Worm (Caenorhabditis elegans) whole organism, L4 larva: Measurements from ENCODE around the gene Y55D5A.1.
A peak's percentile ranks its signal among the peaks of the same experiment; 100 is the strongest.

Experiments
- F26F4.8 ChIP-seq: fragments of 200-800 bp; sonication (Bioruptor generic); conservative IDR thresholded peaks from 2 replicates; pipeline ENCODE4 v1.3.6; 2022; ENCODE audit warnings: missing genetic modification characterization, missing compliant biosample characterization
- T20F7.1 ChIP-seq: fragments of 200-800 bp; sonication (Bioruptor generic); optimal IDR thresholded peaks from 2 replicates; lab custom pipeline; 2018; ENCODE audit warnings: mild to moderate bottlenecking, missing genetic modification characterization, missing compliant biosample characterization
- Y5F2A.4 ChIP-seq: fragments of 200-800 bp; sonication (Bioruptor generic); optimal IDR thresholded peaks from 2 replicates; lab custom pipeline; 2018; ENCODE audit warnings: mild to moderate bottlenecking, missing genetic modification characterization, missing compliant biosample characterization
- ZK337.2 ChIP-seq: fragments of 200-800 bp; sonication (Bioruptor generic); IDR thresholded peaks from 2 replicates; pipeline ENCODE4 v1.3.6; 2022; ENCODE audit warnings: missing genetic modification reagents, missing genetic modification characterization, missing compliant biosample characterization
- ZK546.5 ChIP-seq, 2 experiments: sonication (generic microtip); optimal IDR thresholded peaks; 2 replicates each; lab custom pipeline; 2017; ENCODE audit warnings: missing biosample characterization in 2 of 2, missing genetic modification characterization in 2 of 2
- aha-1 ChIP-seq: fragments of 150-350 bp; peaks from one replicate; lab custom pipeline; 2014; ENCODE audit warnings: missing biosample characterization, missing genetic modification characterization
- ceh-44 ChIP-seq: fragments of 200-800 bp; sonication (Bioruptor generic); IDR thresholded peaks from 2 replicates; pipeline ENCODE4 v1.3.6; 2022; ENCODE audit warnings: missing genetic modification reagents, missing genetic modification characterization, missing compliant biosample characterization
- cey-2 ChIP-seq: sonication (generic microtip); optimal IDR thresholded peaks from 3 replicates; lab custom pipeline; 2017; ENCODE audit warnings: missing genetic modification characterization, mild to moderate bottlenecking, missing compliant biosample characterization, antibody characterized with exemption, borderline replicate concordance; ENCODE audit not compliant: insufficient read depth
- daf-12 ChIP-seq: fragments of 150-350 bp; optimal IDR thresholded peaks from 2 replicates; lab custom pipeline; 2014; ENCODE audit warnings: missing biosample characterization, missing genetic modification reagents, missing genetic modification characterization
- dmd-8 ChIP-seq: fragments of 200-800 bp; sonication (Bioruptor generic); IDR thresholded peaks from 2 replicates; pipeline ENCODE4 v1.3.6; 2022; ENCODE audit warnings: missing genetic modification characterization, missing compliant biosample characterization
- duxl-1 ChIP-seq: sonication (generic microtip); optimal IDR thresholded peaks from 2 replicates; lab custom pipeline; 2016; ENCODE audit warnings: mild to moderate bottlenecking, missing genetic modification characterization, moderate library complexity, missing compliant biosample characterization; ENCODE audit not compliant: poor library complexity
- egl-27 ChIP-seq: sonication (generic microtip); optimal IDR thresholded peaks from 3 replicates; lab custom pipeline; 2017; ENCODE audit warnings: missing biosample characterization, missing genetic modification reagents, missing genetic modification characterization
- fos-1 ChIP-seq: fragments of 150-350 bp; optimal IDR thresholded peaks from 2 replicates; lab custom pipeline; 2014; ENCODE audit warnings: missing biosample characterization, missing genetic modification characterization
- gei-8 ChIP-seq: fragments of 200-800 bp; sonication (Bioruptor generic); optimal IDR thresholded peaks from 2 replicates; lab custom pipeline; 2018; ENCODE audit warnings: mild to moderate bottlenecking, missing genetic modification characterization, missing compliant biosample characterization
- hmg-1.1 ChIP-seq: fragments of 200-800 bp; sonication (Bioruptor generic); IDR thresholded peaks from 2 replicates; pipeline ENCODE4 v1.3.6; 2022; ENCODE audit warnings: missing genetic modification reagents, missing genetic modification characterization, missing compliant biosample characterization
- jun-1 ChIP-seq: fragments of 150-350 bp; optimal IDR thresholded peaks from 2 replicates; lab custom pipeline; 2014; ENCODE audit warnings: missing biosample characterization, missing genetic modification reagents, missing genetic modification characterization
- lin-29 ChIP-seq: fragments of 200-800 bp; sonication (Bioruptor generic); IDR thresholded peaks from 2 replicates; pipeline ENCODE4 v1.3.6; 2022; ENCODE audit warnings: missing genetic modification reagents, missing genetic modification characterization, missing compliant biosample characterization
- lin-39 ChIP-seq: fragments of 150-350 bp; optimal IDR thresholded peaks from 2 replicates; lab custom pipeline; 2014; ENCODE audit warnings: missing biosample characterization, missing genetic modification reagents, missing genetic modification characterization
- lir-3 ChIP-seq: sonication (generic microtip); optimal IDR thresholded peaks from 2 replicates; lab custom pipeline; 2016; ENCODE audit warnings: mild to moderate bottlenecking, missing genetic modification characterization, missing compliant biosample characterization
- madf-5 ChIP-seq, 2 experiments: fragments of 200-800 bp; sonication (Bioruptor generic); IDR thresholded peaks; 2 replicates each; pipeline ENCODE4 v1.3.6; 2022; ENCODE audit warnings: missing compliant biosample characterization in 2 of 2, missing genetic modification characterization in 2 of 2
- mdl-1 ChIP-seq, 2 experiments: fragments of 150-350 bp in 1 of 2; sonication (generic microtip) in 1 of 2; optimal IDR thresholded peaks; 2 replicates each; lab custom pipeline; 2014 to 2017; ENCODE audit warnings: missing biosample characterization in 2 of 2, missing genetic modification characterization in 2 of 2
- mep-1 ChIP-seq: fragments of 150-350 bp; sonication (generic microtip); optimal IDR thresholded peaks from 3 replicates; lab custom pipeline; 2014; ENCODE audit warnings: missing biosample characterization, missing genetic modification characterization
- nhr-102 ChIP-seq: sonication (generic microtip); optimal IDR thresholded peaks from 2 replicates; lab custom pipeline; 2016; ENCODE audit warnings: mild to moderate bottlenecking, missing genetic modification characterization, moderate library complexity, missing compliant biosample characterization
- nhr-25 ChIP-seq: sonication (generic microtip); optimal IDR thresholded peaks from 2 replicates; lab custom pipeline; 2017; ENCODE audit warnings: missing genetic modification characterization, mild to moderate bottlenecking, missing compliant biosample characterization, antibody characterized with exemption, moderate library complexity, borderline replicate concordance; ENCODE audit not compliant: insufficient read depth
- nhr-41 ChIP-seq: fragments of 200-800 bp; sonication (Bioruptor generic); IDR thresholded peaks from 2 replicates; pipeline ENCODE4 v1.3.6; 2022; ENCODE audit warnings: missing genetic modification reagents, missing genetic modification characterization, missing compliant biosample characterization
- pha-4 ChIP-seq, 2 experiments: fragments of 150-350 bp in 1 of 2; fragments of 200-800 bp in 1 of 2; sonication (Bioruptor generic) in 1 of 2; IDR thresholded peaks in 1 of 2; optimal IDR thresholded peaks in 1 of 2; 2 replicates each; pipeline versions ENCODE4 v1.3.6 to Lab custom; 2014 to 2022; ENCODE audit warnings: missing genetic modification characterization in 2 of 2, missing genetic modification reagents in 2 of 2, missing biosample characterization in 1 of 2, missing compliant biosample characterization in 1 of 2
- php-3 ChIP-seq: fragments of 200-800 bp; sonication (Bioruptor generic); IDR thresholded peaks from 2 replicates; pipeline ENCODE4 v1.3.6; 2022; ENCODE audit warnings: missing genetic modification reagents, missing genetic modification characterization, missing compliant biosample characterization
- pqm-1 ChIP-seq: sonication (generic microtip); optimal IDR thresholded peaks from 2 replicates; lab custom pipeline; 2017; ENCODE audit warnings: missing biosample characterization, missing genetic modification characterization
- rbr-2 ChIP-seq: sonication (generic microtip); optimal IDR thresholded peaks from 2 replicates; lab custom pipeline; 2016; ENCODE audit warnings: missing genotype, missing genetic modification characterization, missing compliant biosample characterization
- skn-1 ChIP-seq: fragments of 150-350 bp; optimal IDR thresholded peaks from 2 replicates; lab custom pipeline; 2014; ENCODE audit warnings: missing biosample characterization, missing genetic modification characterization
- snpc-1.2 ChIP-seq: fragments of 200-800 bp; sonication (Bioruptor generic); IDR thresholded peaks from 2 replicates; pipeline ENCODE4 v1.3.6; 2022; ENCODE audit warnings: missing genetic modification reagents, missing genetic modification characterization, missing compliant biosample characterization
- unc-130 ChIP-seq: sonication (generic microtip); optimal IDR thresholded peaks from 2 replicates; lab custom pipeline; 2016; ENCODE audit warnings: missing genetic modification reagents, missing genetic modification characterization, missing compliant biosample characterization
- unc-39 ChIP-seq: sonication (generic microtip); optimal IDR thresholded peaks from 2 replicates; lab custom pipeline; 2017; ENCODE audit warnings: missing biosample characterization, missing genetic modification characterization
- unc-62 ChIP-seq, 3 experiments: fragments of 150-350 bp in 1 of 3; sonication (generic microtip); optimal IDR thresholded peaks in 2 of 3; peaks in 1 of 3; 1 replicate in 1 of 3; 2 replicates in 2 of 3; lab custom pipeline; 2014 to 2017; ENCODE audit warnings: missing biosample characterization in 3 of 3, missing genetic modification characterization in 3 of 3, missing genetic modification reagents in 3 of 3, missing genotype in 1 of 3
- vab-7 ChIP-seq: fragments of 200-800 bp; sonication (Bioruptor generic); IDR thresholded peaks from 2 replicates; pipeline ENCODE4 v1.3.6; 2022; ENCODE audit warnings: missing genetic modification reagents, missing genetic modification characterization, missing compliant biosample characterization
- zfp-2 ChIP-seq: sonication (generic microtip); optimal IDR thresholded peaks from 2 replicates; lab custom pipeline; 2016; ENCODE audit warnings: mild to moderate bottlenecking, missing genetic modification characterization, missing compliant biosample characterization
- zfp-3 ChIP-seq: fragments of 200-800 bp; sonication (Bioruptor generic); conservative IDR thresholded peaks from 2 replicates; pipeline ENCODE4 v1.3.6; 2022; ENCODE audit warnings: missing genetic modification reagents, missing genetic modification characterization, missing compliant biosample characterization
- ztf-7 ChIP-seq: fragments of 150-350 bp; optimal IDR thresholded peaks from 2 replicates; lab custom pipeline; 2014; ENCODE audit warnings: missing biosample characterization, missing genetic modification characterization

The Y55D5A.1 gene

DNA sequence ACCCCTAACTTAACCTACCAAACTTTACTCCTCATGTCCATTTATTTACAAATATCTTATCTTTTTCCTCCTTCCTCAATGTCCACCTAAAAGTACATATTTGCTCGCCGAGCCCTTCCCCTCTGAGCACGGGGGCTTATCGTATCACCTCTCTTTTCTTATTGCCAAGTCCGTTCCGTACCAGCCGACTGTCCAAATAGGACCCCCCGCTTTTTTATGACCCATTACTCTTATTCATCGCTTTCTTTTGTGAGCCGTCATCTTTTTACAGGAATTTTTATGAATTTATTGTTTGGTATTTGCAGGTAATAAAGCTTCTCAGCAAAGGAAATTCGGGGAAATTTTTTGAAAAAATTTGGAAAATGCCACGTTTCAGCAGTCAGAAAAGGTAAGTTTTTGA, at the start of gene Y55D5A.1:
TSS of gene Y55D5A.1 (plus strand) at position 301 of the 400 bp plus-strand sequence.
- peak; percentile 79 for TF ChIP-seq aha-1 (tag; lab: Kevin White, UChicago)
- TF ChIP-seq unc-39 (tag; lab: Kevin White, UChicago), result no peak

ce11 chrIII:2937780-2938179, 44.4 kb upstream of the Y55D5A.1 start:
- no peak for TF ChIP-seq ztf-7 (tag; lab: Kevin White, UChicago)
- TF ChIP-seq zfp-2 (tag; lab: Kevin White, UChicago), result no peak
- no peak for TF ChIP-seq T20F7.1
- TF ChIP-seq egl-27, result no peak
- TF ChIP-seq madf-5 (GFP tag; IDR thresholded peaks at IDR 0.05; lab: Robert Waterston, UW), result no peak
- TF ChIP-seq pha-4 (GFP tag; IDR thresholded peaks at IDR 0.05; lab: Robert Waterston, UW), result no peak
- no peak for TF ChIP-seq pha-4 (tag; optimal IDR thresholded peaks at IDR 0.05; lab: Kevin White, UChicago)
- no peak for TF ChIP-seq jun-1
- no peak for TF ChIP-seq lin-39 (tag; lab: Kevin White, UChicago)
- TF ChIP-seq php-3 (GFP tag; lab: Robert Waterston, UW), result no peak
- TF ChIP-seq Y5F2A.4 (GFP tag; lab: Kevin White, UChicago), result no peak
- TF ChIP-seq nhr-41, result no peak
- no peak for TF ChIP-seq duxl-1 (tag; lab: Kevin White, UChicago)
- TF ChIP-seq hmg-1.1, result no peak
- no peak for TF ChIP-seq ceh-44 (GFP tag; lab: Robert Waterston, UW)

- TF ChIP-seq snpc-1.2 (GFP tag; lab: Robert Waterston, UW) (no peak), lin-29 (GFP tag; lab: Robert Waterston, UW) (no peak), T20F7.1 (no peak), ZK546.5 (tag; optimal IDR thresholded peaks at IDR 0.05; lab: Kevin White, UChicago) (no peak), fos-1 (tag; lab: Kevin White, UChicago) (no peak), unc-62 (GFP tag; optimal IDR thresholded peaks at IDR 0.05 in 1 of 2; lab: Kevin White, UChicago) (peak in 1 of 2 experiments; percentile 94), unc-62 (tag; optimal IDR thresholded peaks at IDR 0.05; lab: Kevin White, UChicago) (no peak)
These were observed 40.6 kb upstream of the Y55D5A.1 start for ce11 chrIII:2941578-2941977.

ce11 chrIII:2943995-2944394, 38.2 kb upstream of the Y55D5A.1 start, which contains the start of gene R10F2.6:
Gene R10F2.6 (minus strand): TSS chrIII:2944095.
- no peak for TF ChIP-seq gei-8 (GFP tag; lab: Kevin White, UChicago)
- TF ChIP-seq nhr-25 (tag; lab: Kevin White, UChicago), result no peak
- no peak for TF ChIP-seq rbr-2 (tag; lab: Kevin White, UChicago)
- TF ChIP-seq zfp-3 (GFP tag; lab: Robert Waterston, UW), result no peak
- TF ChIP-seq lir-3 (tag; lab: Kevin White, UChicago), result no peak
- no peak for TF ChIP-seq dmd-8 (GFP tag; lab: Robert Waterston, UW)
- TF ChIP-seq ZK337.2 (GFP tag; lab: Robert Waterston, UW), result no peak
- no peak for TF ChIP-seq unc-130 (GFP tag; lab: Kevin White, UChicago)
- TF ChIP-seq vab-7 (GFP tag; lab: Robert Waterston, UW), result no peak
- no peak for TF ChIP-seq cey-2 (tag; lab: Kevin White, UChicago)
- TF ChIP-seq nhr-102 (tag; lab: Kevin White, UChicago), result no peak
- TF ChIP-seq F26F4.8 (GFP tag; lab: Robert Waterston, UW), result no peak
- no peak for TF ChIP-seq mep-1 (tag; lab: Kevin White, UChicago)
- no peak for TF ChIP-seq pqm-1 (tag; lab: Kevin White, UChicago)
- no peak for TF ChIP-seq ceh-44 (GFP tag; lab: Robert Waterston, UW)
- TF ChIP-seq mdl-1 (tag; optimal IDR thresholded peaks at IDR 0.05; lab: Kevin White, UChicago), result no peak
- no peak for TF ChIP-seq daf-12 (tag; lab: Kevin White, UChicago)
- no peak for TF ChIP-seq skn-1 (tag; lab: Kevin White, UChicago)
